Fruit fly (Drosophila melanogaster) whole organism, prepupa: ENCODE data around the gene Fas3.

Source experiments
- Blimp-1 ChIP-seq: fragments of 200-800 bp; sonication (Bioruptor generic); optimal IDR thresholded peaks from 3 replicates; lab custom pipeline; 2017; ENCODE audit warnings: missing biosample characterization, missing genetic modification characterization, mild to moderate bottlenecking, moderate library complexity, missing genetic modification reagents
- CG10631 ChIP-seq: fragments of 200-800 bp; sonication (Bioruptor generic); optimal IDR thresholded peaks from 2 replicates; lab custom pipeline; 2016; ENCODE audit warnings: missing biosample characterization, missing genetic modification characterization
- CG10669 ChIP-seq: fragments of 200-800 bp; sonication (Bioruptor generic); optimal IDR thresholded peaks from 3 replicates; lab custom pipeline; 2018; ENCODE audit warnings: missing biosample characterization, mild to moderate bottlenecking, missing genetic modification characterization, moderate library complexity
- CG11294 ChIP-seq: fragments of 200-800 bp; sonication (Bioruptor generic); IDR thresholded peaks from 2 replicates; pipeline ENCODE4 v1.3.6; 2022; ENCODE audit warnings: missing biosample characterization, missing genetic modification characterization
- CG11762 ChIP-seq: fragments of 200-800 bp; sonication (Bioruptor generic); optimal IDR thresholded peaks from 3 replicates; lab custom pipeline; 2016; ENCODE audit warnings: missing biosample characterization, missing genetic modification characterization; ENCODE audit not compliant: insufficient read depth
- CG11902 ChIP-seq: fragments of 200-800 bp; sonication (Bioruptor generic); optimal IDR thresholded peaks from 3 replicates; lab custom pipeline; 2016; ENCODE audit warnings: missing biosample characterization, missing genetic modification characterization
- CG15336 ChIP-seq: fragments of 200-800 bp; sonication (Bioruptor generic); IDR thresholded peaks from 2 replicates; pipeline ENCODE4 v1.3.6; 2022; ENCODE audit warnings: missing biosample characterization, missing genetic modification characterization
- CG16779 ChIP-seq: fragments of 200-800 bp; sonication (Bioruptor generic); optimal IDR thresholded peaks from 3 replicates; lab custom pipeline; 2017; ENCODE audit warnings: missing biosample characterization, mild to moderate bottlenecking, missing genetic modification characterization
- CG31627 ChIP-seq: fragments of 200-800 bp; sonication (Bioruptor generic); optimal IDR thresholded peaks from 3 replicates; lab custom pipeline; 2016; ENCODE audit warnings: missing biosample characterization, missing genetic modification characterization
- CG32006 ChIP-seq: fragments of 200-800 bp; sonication (Bioruptor generic); optimal IDR thresholded peaks from 3 replicates; lab custom pipeline; 2017; ENCODE audit warnings: missing biosample characterization, mild to moderate bottlenecking, missing genetic modification characterization
- CG34406 ChIP-seq: fragments of 200-800 bp; sonication (Bioruptor generic); optimal IDR thresholded peaks from 3 replicates; lab custom pipeline; 2016; ENCODE audit warnings: missing biosample characterization, missing genetic modification characterization
- CG3919 ChIP-seq: fragments of 200-800 bp; sonication (Bioruptor generic); optimal IDR thresholded peaks from 3 replicates; lab custom pipeline; 2016; ENCODE audit warnings: missing biosample characterization, missing genetic modification characterization
- CG4318 ChIP-seq: fragments of 200-800 bp; sonication (Bioruptor generic); optimal IDR thresholded peaks from 3 replicates; lab custom pipeline; 2017; ENCODE audit warnings: missing biosample characterization, mild to moderate bottlenecking, missing genetic modification characterization
- CG6163 ChIP-seq: fragments of 200-800 bp; sonication (Bioruptor generic); IDR thresholded peaks from 3 replicates; pipeline ENCODE4 v1.3.6; 2022; ENCODE audit warnings: missing biosample characterization, missing genetic modification characterization
- CG6276 ChIP-seq: fragments of 200-800 bp; sonication (Bioruptor generic); optimal IDR thresholded peaks from 2 replicates; lab custom pipeline; 2017; ENCODE audit warnings: missing biosample characterization, mild to moderate bottlenecking, missing genetic modification characterization
- CG6792 ChIP-seq: fragments of 200-800 bp; sonication (Bioruptor generic); optimal IDR thresholded peaks from 3 replicates; lab custom pipeline; 2016; ENCODE audit warnings: missing biosample characterization, missing genetic modification characterization
- CG6808 ChIP-seq: fragments of 200-800 bp; sonication (Bioruptor generic); optimal IDR thresholded peaks from 3 replicates; lab custom pipeline; 2017; ENCODE audit warnings: missing biosample characterization, missing genetic modification characterization, mild to moderate bottlenecking, moderate library complexity, missing genetic modification reagents
- CG6854 ChIP-seq: fragments of 200-800 bp; sonication (Bioruptor generic); optimal IDR thresholded peaks from 2 replicates; lab custom pipeline; 2017; ENCODE audit warnings: missing biosample characterization, mild to moderate bottlenecking, missing genetic modification characterization
- CG7368 ChIP-seq: fragments of 200-800 bp; sonication (Bioruptor generic); optimal IDR thresholded peaks from 3 replicates; lab custom pipeline; 2016; ENCODE audit warnings: missing biosample characterization, missing genetic modification characterization
- CG8119 ChIP-seq: fragments of 200-800 bp; sonication (Bioruptor generic); IDR thresholded peaks from 3 replicates; pipeline ENCODE4 v1.3.6; 2022; ENCODE audit warnings: missing biosample characterization, missing genetic modification characterization
- CG9139 ChIP-seq: fragments of 200-800 bp; sonication (Bioruptor generic); optimal IDR thresholded peaks from 3 replicates; lab custom pipeline; 2017; ENCODE audit warnings: missing biosample characterization, mild to moderate bottlenecking, missing genetic modification characterization
- Eip75B ChIP-seq: fragments of 200-800 bp; sonication (Bioruptor generic); optimal IDR thresholded peaks from 3 replicates; lab custom pipeline; 2016; ENCODE audit warnings: missing biosample characterization, missing genetic modification characterization
- Eip78C ChIP-seq: fragments of 200-800 bp; sonication (Bioruptor generic); peaks from one replicate; lab custom pipeline; 2016; ENCODE audit warnings: missing biosample characterization, missing genetic modification characterization
- Eip93F ChIP-seq: fragments of 200-800 bp; sonication (Bioruptor generic); optimal IDR thresholded peaks from 2 replicates; lab custom pipeline; 2016; ENCODE audit warnings: missing biosample characterization, mild to moderate bottlenecking, missing genetic modification characterization
- Gug ChIP-seq: fragments of 200-800 bp; sonication (Bioruptor generic); IDR thresholded peaks from 2 replicates; pipeline ENCODE4 v1.3.6; 2022; ENCODE audit warnings: missing biosample characterization, missing genetic modification characterization
- Hr38 ChIP-seq: sonication (Bioruptor generic); optimal IDR thresholded peaks from 2 replicates; lab custom pipeline; 2016; ENCODE audit warnings: missing biosample characterization, missing genetic modification characterization
- Hr4 ChIP-seq: fragments of 200-800 bp; sonication (Bioruptor generic); optimal IDR thresholded peaks from 3 replicates; lab custom pipeline; 2016; ENCODE audit warnings: missing biosample characterization, missing genetic modification characterization
- Lpt ChIP-seq: fragments of 200-800 bp; sonication (Bioruptor generic); optimal IDR thresholded peaks from 3 replicates; lab custom pipeline; 2016; ENCODE audit warnings: missing biosample characterization, missing genetic modification characterization
- OdsH ChIP-seq: fragments of 200-800 bp; sonication (Bioruptor generic); optimal IDR thresholded peaks from 3 replicates; lab custom pipeline; 2016; ENCODE audit warnings: missing biosample characterization, missing genetic modification characterization
- Smox ChIP-seq: fragments of 200-800 bp; sonication (Bioruptor generic); optimal IDR thresholded peaks from 3 replicates; lab custom pipeline; 2016; ENCODE audit warnings: missing biosample characterization, missing genetic modification characterization
- Sox102F ChIP-seq: fragments of 200-800 bp; sonication (Bioruptor generic); optimal IDR thresholded peaks from 2 replicates; lab custom pipeline; 2016; ENCODE audit warnings: missing biosample characterization, mild to moderate bottlenecking, missing genetic modification characterization
- Sox15 ChIP-seq: fragments of 200-800 bp; sonication (Bioruptor generic); optimal IDR thresholded peaks from 3 replicates; lab custom pipeline; 2016; ENCODE audit warnings: missing biosample characterization, missing genetic modification characterization
- achi ChIP-seq: fragments of 200-800 bp; sonication (Bioruptor generic); optimal IDR thresholded peaks from 3 replicates; lab custom pipeline; 2016; ENCODE audit warnings: missing biosample characterization, missing genetic modification characterization
- cyc ChIP-seq: fragments of 200-800 bp; sonication (Bioruptor generic); optimal IDR thresholded peaks from 3 replicates; lab custom pipeline; 2016; ENCODE audit warnings: missing biosample characterization, missing genetic modification characterization
- dac ChIP-seq: fragments of 200-800 bp; sonication (Bioruptor generic); optimal IDR thresholded peaks from 2 replicates; lab custom pipeline; 2017; ENCODE audit warnings: missing biosample characterization, mild to moderate bottlenecking, missing genetic modification characterization
- eg ChIP-seq: fragments of 200-800 bp; sonication (Bioruptor generic); IDR thresholded peaks from 3 replicates; pipeline ENCODE4 v1.3.6; 2022; ENCODE audit warnings: missing biosample characterization, missing genetic modification characterization
- esn ChIP-seq: fragments of 200-800 bp; sonication (Bioruptor generic); optimal IDR thresholded peaks from 2 replicates; lab custom pipeline; 2016; ENCODE audit warnings: missing biosample characterization, mild to moderate bottlenecking, missing genetic modification characterization, moderate library complexity
- fd59A ChIP-seq: fragments of 200-800 bp; sonication (Bioruptor generic); optimal IDR thresholded peaks from 2 replicates; lab custom pipeline; 2017; ENCODE audit warnings: missing biosample characterization, mild to moderate bottlenecking, missing genetic modification characterization, missing genetic modification reagents
- fd85E ChIP-seq: fragments of 200-800 bp; sonication (Bioruptor generic); optimal IDR thresholded peaks from 3 replicates; lab custom pipeline; 2016; ENCODE audit warnings: missing biosample characterization, missing genetic modification characterization
- fkh ChIP-seq: fragments of 200-800 bp; sonication (Bioruptor generic); optimal IDR thresholded peaks from 3 replicates; lab custom pipeline; 2017; ENCODE audit warnings: missing biosample characterization, mild to moderate bottlenecking, missing genetic modification characterization, moderate library complexity
- lz ChIP-seq: fragments of 200-800 bp; sonication (Bioruptor generic); optimal IDR thresholded peaks from 3 replicates; lab custom pipeline; 2016; ENCODE audit warnings: missing biosample characterization, missing genetic modification characterization
- net ChIP-seq: fragments of 200-800 bp; sonication (Bioruptor generic); optimal IDR thresholded peaks from 3 replicates; lab custom pipeline; 2016; ENCODE audit warnings: missing biosample characterization, missing genetic modification characterization
- salr ChIP-seq, 2 experiments: fragments of 200-800 bp; sonication (Bioruptor generic); optimal IDR thresholded peaks; 3 replicates each; lab custom pipeline; 2016 to 2018; ENCODE audit warnings: missing biosample characterization in 2 of 2, missing genetic modification characterization in 2 of 2, mild to moderate bottlenecking in 1 of 2
- ss ChIP-seq, 2 experiments: fragments of 200-800 bp; sonication (Bioruptor generic); optimal IDR thresholded peaks; 2 replicates in 1 of 2; 3 replicates in 1 of 2; lab custom pipeline; 2017 to 2018; ENCODE audit warnings: mild to moderate bottlenecking in 2 of 2, missing biosample characterization in 2 of 2, missing genetic modification characterization in 2 of 2, moderate library complexity in 1 of 2
- svp ChIP-seq: fragments of 200-800 bp; sonication (Bioruptor generic); peaks from one replicate; lab custom pipeline; 2016; ENCODE audit warnings: missing biosample characterization, missing genetic modification characterization
- topi ChIP-seq: fragments of 200-800 bp; sonication (Bioruptor generic); optimal IDR thresholded peaks from 3 replicates; lab custom pipeline; 2016; ENCODE audit warnings: missing biosample characterization, missing genetic modification characterization

Gene Fas3

DNA sequence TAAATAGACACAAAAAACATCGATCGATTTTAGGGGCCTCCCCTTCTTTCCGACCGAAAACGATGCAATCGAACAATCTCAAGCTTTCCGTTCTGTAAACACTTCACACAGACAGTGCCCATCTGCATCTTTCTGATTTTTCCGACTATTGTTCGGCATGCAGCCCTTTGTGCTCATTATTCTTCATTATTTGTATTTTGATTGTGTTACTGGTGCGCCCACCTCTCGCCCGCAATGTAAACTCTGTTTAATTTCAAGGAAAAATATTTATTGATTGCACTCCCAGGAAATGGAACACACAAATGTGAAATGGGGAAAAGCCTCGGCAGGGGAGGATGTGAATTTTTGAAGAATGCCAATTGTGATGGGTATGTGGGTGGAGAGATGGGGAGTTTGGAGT lies 15.7 kb downstream of the Fas3 start:
- no peak for TF ChIP-seq net (GFP tag; lab: Kevin White, UChicago)
- no peak for TF ChIP-seq Blimp-1 (GFP tag; lab: Kevin White, UChicago)
- TF ChIP-seq fd59A, result no peak
- peak; percentile 59 for TF ChIP-seq fkh (GFP tag; lab: Kevin White, UChicago)
- no peak for TF ChIP-seq eg (GFP tag; lab: Robert Waterston, UW)
- TF ChIP-seq Eip78C (GFP tag; lab: Kevin White, UChicago), result peak; percentile 37

DNA sequence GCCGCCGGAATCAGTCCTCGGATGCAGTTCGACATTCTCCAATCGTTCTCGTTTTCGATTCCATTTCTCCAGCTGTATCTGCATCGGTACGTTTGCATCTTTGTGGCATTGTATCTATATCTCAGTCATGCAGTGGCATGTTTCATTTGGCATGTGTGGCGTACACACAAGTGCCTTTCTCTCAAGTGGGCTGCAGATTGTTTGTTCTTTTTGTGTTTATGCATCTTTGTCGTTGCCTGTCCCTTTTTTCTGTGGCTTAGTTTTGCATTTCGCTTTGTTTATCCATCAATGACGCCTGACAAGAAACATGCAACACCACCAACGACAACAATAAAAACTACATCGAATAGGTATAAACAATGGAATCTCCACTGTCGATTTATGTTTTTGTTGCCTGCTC lies 16.6 kb downstream of the Fas3 start:
- no peak for TF ChIP-seq dac (GFP tag; lab: Kevin White, UChicago)
- TF ChIP-seq CG10669, result no peak
- no peak for TF ChIP-seq CG6792 (GFP tag; lab: Kevin White, UChicago)
- no peak for TF ChIP-seq Smox (GFP tag; lab: Kevin White, UChicago)
- no peak for TF ChIP-seq eg (GFP tag; lab: Robert Waterston, UW)
- no peak for TF ChIP-seq Eip93F (GFP tag; lab: Kevin White, UChicago)
- TF ChIP-seq CG6163, result no peak
- no peak for TF ChIP-seq Eip78C (GFP tag; lab: Kevin White, UChicago)
- TF ChIP-seq Gug (GFP tag; lab: Robert Waterston, UW), result no peak
- TF ChIP-seq OdsH, result no peak
- TF ChIP-seq ss (GFP tag; optimal IDR thresholded peaks at IDR 0.05; lab: Kevin White, UChicago), result no peak
- no peak for TF ChIP-seq CG11902 (GFP tag; lab: Kevin White, UChicago)
- TF ChIP-seq Hr4 (GFP tag; lab: Kevin White, UChicago), result no peak

DNA sequence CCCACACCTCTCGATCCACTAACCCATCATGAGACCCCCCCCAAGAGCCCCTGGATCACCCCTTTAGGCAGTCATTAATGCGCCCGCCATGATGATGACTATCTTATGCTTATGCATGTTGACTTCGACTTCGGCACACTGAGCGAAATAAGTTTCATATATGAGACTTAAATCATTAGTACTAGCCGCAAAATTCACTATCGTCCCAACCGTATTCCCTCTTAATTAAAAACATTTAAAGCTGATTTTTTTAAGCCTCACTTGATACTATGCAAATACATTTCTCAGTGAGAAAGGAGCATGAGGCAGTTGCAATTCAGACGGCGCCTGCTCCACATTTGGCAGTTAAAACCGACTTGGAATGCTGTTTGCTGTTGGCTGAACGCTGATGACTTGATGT lies 21.0 kb downstream of the Fas3 start:
- peak; percentile 27 for TF ChIP-seq Smox (GFP tag; lab: Kevin White, UChicago)
- TF ChIP-seq cyc, result peak; percentile 31
- TF ChIP-seq CG9139 (GFP tag; lab: Kevin White, UChicago), result no peak
- TF ChIP-seq topi (GFP tag; lab: Kevin White, UChicago), result peak; percentile 11
- peak; percentile 78 for TF ChIP-seq CG10669
- TF ChIP-seq fd85E (GFP tag; lab: Kevin White, UChicago), result peak; percentile 36
- no peak for TF ChIP-seq svp (GFP tag; lab: Kevin White, UChicago)
- peak; percentile 48 for TF ChIP-seq CG11902 (GFP tag; lab: Kevin White, UChicago)
- peak; percentile 52 for TF ChIP-seq CG6808 (GFP tag; lab: Kevin White, UChicago)
- TF ChIP-seq net (GFP tag; lab: Kevin White, UChicago), result peak; percentile 71
- TF ChIP-seq CG34406 (GFP tag; lab: Kevin White, UChicago), result peak; percentile 57
- peak; percentile 55 for TF ChIP-seq CG10631 (GFP tag; lab: Kevin White, UChicago)
- TF ChIP-seq dac (GFP tag; lab: Kevin White, UChicago), result peak; percentile 68
- peak; percentile 69 for TF ChIP-seq CG3919 (GFP tag; lab: Kevin White, UChicago)
- peak; percentile 57 for TF ChIP-seq lz (GFP tag; lab: Kevin White, UChicago)
- peak; percentile 52 for TF ChIP-seq CG31627 (GFP tag; lab: Kevin White, UChicago)
- peak; percentile 78 for TF ChIP-seq CG7368 (GFP tag; lab: Kevin White, UChicago)
- TF ChIP-seq Sox102F, result peak; percentile 57
- TF ChIP-seq achi, result peak; percentile 63
- TF ChIP-seq CG6792 (GFP tag; lab: Kevin White, UChicago), result peak; percentile 73
- peak; percentile 93 for TF ChIP-seq Hr4 (GFP tag; lab: Kevin White, UChicago)
- TF ChIP-seq CG11762 (GFP tag; lab: Kevin White, UChicago), result peak; percentile 56
- TF ChIP-seq OdsH, result peak; percentile 83
- peak; percentile 82 for TF ChIP-seq Lpt
- TF ChIP-seq Sox15, result no peak
- TF ChIP-seq Hr38 (GFP tag; lab: Kevin White, UChicago), result peak; percentile 23
- TF ChIP-seq CG15336 (GFP tag; lab: Robert Waterston, UW), result peak; percentile 93
- peak; percentile 90 for TF ChIP-seq CG6163
- peak in 1 of 2 experiments; percentile 52 for TF ChIP-seq salr (GFP tag; optimal IDR thresholded peaks at IDR 0.05; lab: Kevin White, UChicago)
- peak; percentile 93 for TF ChIP-seq CG32006
- TF ChIP-seq CG6276 (GFP tag; lab: Kevin White, UChicago), result peak; percentile 82
- TF ChIP-seq Eip75B, result peak; percentile 74
- TF ChIP-seq fd59A, result peak; percentile 17
- TF ChIP-seq CG11294 (GFP tag; lab: Robert Waterston, UW), result peak; percentile 71
- TF ChIP-seq CG8119 (GFP tag; lab: Robert Waterston, UW), result peak; percentile 92
- no peak for TF ChIP-seq fkh (GFP tag; lab: Kevin White, UChicago)
- peak; percentile 73 for TF ChIP-seq CG4318 (GFP tag; lab: Kevin White, UChicago)
- TF ChIP-seq Gug (GFP tag; lab: Robert Waterston, UW), result peak; percentile 81
- TF ChIP-seq CG16779 (tag; lab: Kevin White, UChicago), result peak; percentile 58
- TF ChIP-seq esn (GFP tag; lab: Kevin White, UChicago), result peak; percentile 51
- no peak for TF ChIP-seq Eip93F (GFP tag; lab: Kevin White, UChicago)
- no peak for TF ChIP-seq CG6854 (GFP tag; lab: Kevin White, UChicago)
